Fruit fly (Drosophila melanogaster) Kc167 (cell line): ENCODE results near the gene CG42554.

ENCODE experiments used
- Myc ChIP-seq: fragments of >200 bp; optimal IDR thresholded peaks from 2 replicates; lab custom pipeline; 2017; ENCODE audit warnings: missing external identifiers
- Sin3A ChIP-seq: fragments of >200 bp; optimal IDR thresholded peaks from 2 replicates; lab custom pipeline; 2018; ENCODE audit warnings: missing external identifiers
- h ChIP-seq: fragments of >200 bp; optimal IDR thresholded peaks from 3 replicates; lab custom pipeline; 2018; ENCODE audit warnings: missing external identifiers
- insv ChIP-seq: fragments of >200 bp; optimal IDR thresholded peaks from 3 replicates; lab custom pipeline; 2018; ENCODE audit warnings: missing external identifiers
- psq ChIP-seq: fragments of >200 bp; optimal IDR thresholded peaks from 2 replicates; lab custom pipeline; 2017; ENCODE audit warnings: missing external identifiers
- ttk ChIP-seq: sonication (Bioruptor generic); optimal IDR thresholded peaks from 2 replicates; lab custom pipeline; 2017; ENCODE audit warnings: missing external identifiers

Gene CG42554

DNA sequence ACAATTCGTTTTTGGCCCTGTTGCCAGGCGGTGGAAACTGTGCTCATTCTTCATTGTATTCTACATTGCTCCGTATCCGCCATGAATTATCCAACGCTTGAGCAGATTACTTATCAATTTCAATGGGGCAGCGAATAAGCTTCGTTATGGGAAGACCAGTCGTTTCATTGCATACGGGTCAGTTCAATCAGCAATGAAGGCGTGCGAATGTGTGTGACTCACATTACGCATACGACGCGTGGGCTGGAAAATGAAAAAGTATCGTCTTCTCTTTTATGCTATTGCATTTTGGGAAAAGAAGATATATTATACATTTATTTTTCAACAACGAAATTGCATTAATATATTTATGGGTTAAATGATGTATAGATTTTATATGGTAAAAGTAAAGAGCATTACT is 49.5 kb downstream of the CG42554 start:
- TF ChIP-seq Sin3A (lab: Kevin White, UChicago) (no peak), ttk (lab: Kevin White, UChicago) (no peak), h (lab: Kevin White, UChicago) (no peak), Myc (no peak), insv (lab: Kevin White, UChicago) (no peak), psq (lab: Kevin White, UChicago) (no peak)

DNA sequence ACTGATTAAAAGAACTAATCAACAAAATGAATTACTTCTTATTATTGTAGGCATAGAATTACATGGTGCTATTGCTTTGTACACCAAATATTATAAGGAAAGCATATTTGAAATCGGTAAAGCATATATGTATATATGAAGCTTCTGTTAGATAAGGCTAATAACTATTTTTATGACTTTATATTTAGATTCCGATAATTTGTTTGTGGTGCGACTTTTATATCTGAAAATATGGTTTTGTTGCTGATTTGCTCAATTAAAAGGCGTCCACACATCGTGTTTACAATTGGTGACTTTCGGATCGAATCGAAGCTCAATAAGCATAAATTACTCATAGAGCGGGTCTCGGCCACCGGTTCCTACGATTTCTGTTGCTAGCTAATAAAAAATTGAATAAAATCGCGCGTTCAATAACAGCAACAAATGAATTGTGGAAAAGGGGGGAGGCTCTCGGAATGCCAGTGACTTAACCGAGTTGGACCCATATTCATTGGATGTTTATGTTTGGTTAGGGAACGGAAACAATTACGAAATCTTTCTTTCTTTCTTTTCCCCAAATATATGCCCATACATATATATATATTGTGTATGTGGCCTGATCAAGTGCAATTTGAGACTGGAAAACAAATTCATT is 50.3 kb downstream of the CG42554 start:
- TF ChIP-seq ttk (lab: Kevin White, UChicago) (no peak), h (lab: Kevin White, UChicago) (no peak), psq (lab: Kevin White, UChicago) (no peak), Sin3A (lab: Kevin White, UChicago) (no peak), Myc (no peak), insv (lab: Kevin White, UChicago) (no peak)
